Worm (Caenorhabditis elegans): ENCODE results near the gene gcy-5.
A peak's percentile ranks its signal among the peaks of the same experiment; 100 is the strongest.

The gcy-5 gene

DNA sequence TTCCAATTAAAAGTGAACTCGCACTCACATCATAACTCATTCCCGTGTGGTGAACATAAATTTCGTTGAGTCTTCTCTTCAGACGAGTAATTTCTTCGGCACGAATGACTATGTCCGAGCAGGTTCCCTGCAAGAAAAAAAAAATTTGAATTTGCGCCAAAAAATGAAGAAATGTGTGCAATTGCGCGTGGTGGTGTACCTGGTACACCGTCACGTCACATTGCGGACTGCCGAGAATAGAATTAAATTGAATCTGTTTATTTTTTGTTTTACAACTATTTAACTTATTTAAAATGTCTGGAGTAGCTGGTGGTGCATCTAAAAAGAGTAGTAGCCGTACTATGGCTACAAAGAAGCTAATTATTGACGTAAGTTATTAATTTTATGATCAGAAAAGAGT is 15.1 kb downstream of the gcy-5 start, which contains the start of gene mdt-22:
Gene mdt-22, plus strand, starts transcription at position 263 of the 400 bp plus-strand sequence.
- TF ChIP-seq ztf-29 (GFP tag; IDR thresholded peaks at IDR 0.05) (no peak), ref-1 (GFP tag; conservative IDR thresholded peaks at IDR 0.05) (no peak), ztf-23 (GFP tag; IDR thresholded peaks at IDR 0.05) (peak; percentile 58; the same call in 1 of the 2 replicates), flt-1 (GFP tag; IDR thresholded peaks at IDR 0.05) (peak; percentile 80; the same call in 1 of the 2 replicates), cog-1 (tag; optimal IDR thresholded peaks at IDR 0.05) (peak; percentile 46), T22C8.4 (GFP tag; IDR thresholded peaks at IDR 0.05) (no peak), klf-2 (GFP tag; conservative IDR thresholded peaks at IDR 0.05) (0 out of 2 replicates have a peak, but pooled peaks have one; percentile 67)

DNA sequence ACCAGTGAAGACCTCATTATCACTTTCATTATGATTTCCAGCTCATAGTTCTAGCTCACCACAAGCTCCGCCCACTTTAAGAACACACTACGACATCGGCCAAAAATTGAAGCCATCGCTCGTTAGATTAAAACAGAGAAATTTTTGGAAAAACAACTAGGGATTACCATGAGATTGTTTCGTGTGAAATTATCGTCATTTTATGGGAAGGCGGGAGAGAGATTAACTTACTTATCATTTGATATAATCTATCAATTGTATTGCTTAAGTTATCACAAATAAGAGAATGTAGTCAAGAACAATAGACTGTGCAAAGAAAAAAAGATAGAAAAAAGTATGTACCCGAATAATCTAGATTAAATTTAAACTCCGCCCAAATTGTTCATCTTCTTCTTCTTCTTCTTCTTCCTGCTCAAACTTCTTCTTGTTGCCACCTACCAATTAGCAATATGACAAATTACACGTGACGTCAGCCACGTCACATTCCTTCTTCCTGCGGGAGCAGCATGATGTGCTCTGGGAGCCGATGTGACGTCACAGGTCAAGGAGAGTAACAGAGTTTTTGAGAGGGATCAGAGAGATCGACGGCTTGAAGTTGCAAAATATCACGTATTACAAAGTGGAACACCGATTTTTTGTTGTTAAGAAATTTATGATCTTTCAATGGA is 15.8 kb downstream of the gcy-5 start, which contains the start of gene nep-26:
Gene nep-26, minus strand, starts transcription at position 51 of the 668 bp plus-strand sequence.
- TF ChIP-seq ref-1 (GFP tag; conservative IDR thresholded peaks at IDR 0.05) (no peak), tab-1 (GFP tag; IDR thresholded peaks at IDR 0.05) (no peak), med-1 (GFP tag; optimal IDR thresholded peaks at IDR 0.05; ENCODE audit: insufficient read depth) (no peak), T22C8.4 (GFP tag; IDR thresholded peaks at IDR 0.05) (no peak), klf-2 (GFP tag; conservative IDR thresholded peaks at IDR 0.05) (no peak), cog-1 (tag; optimal IDR thresholded peaks at IDR 0.05) (no peak), ztf-29 (GFP tag; IDR thresholded peaks at IDR 0.05) (no peak)

DNA sequence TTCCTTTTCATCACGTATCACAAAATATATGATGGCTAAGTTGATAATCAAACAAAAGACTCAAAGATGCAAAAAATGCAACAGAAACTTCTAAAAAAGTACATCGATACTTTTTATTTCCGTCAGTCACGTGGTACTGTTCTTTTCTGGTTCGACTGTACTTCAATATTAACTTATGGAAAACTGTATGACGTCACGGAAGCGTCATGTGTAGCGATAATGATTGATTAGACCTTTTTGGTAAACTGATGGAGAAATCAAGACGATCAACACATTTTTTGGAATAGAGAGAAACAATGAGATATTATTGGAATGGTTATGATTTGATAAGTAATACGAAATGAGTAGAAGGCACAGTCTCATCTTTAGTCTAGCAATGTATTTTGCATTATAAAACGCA is 21.8 kb downstream of the gcy-5 start:
- no peak for TF ChIP-seq tab-1 (GFP tag; IDR thresholded peaks at IDR 0.05)
- TF ChIP-seq ztf-29 (GFP tag; IDR thresholded peaks at IDR 0.05), result no peak
- no peak for TF ChIP-seq flt-1 (GFP tag; IDR thresholded peaks at IDR 0.05)
- no peak for TF ChIP-seq cog-1 (tag; optimal IDR thresholded peaks at IDR 0.05)
- TF ChIP-seq klf-2 (GFP tag; conservative IDR thresholded peaks at IDR 0.05), result no peak
- TF ChIP-seq ref-1 (GFP tag; conservative IDR thresholded peaks at IDR 0.05), result no peak
- TF ChIP-seq med-1 (GFP tag; optimal IDR thresholded peaks at IDR 0.05; ENCODE audit: insufficient read depth), result no peak
- TF ChIP-seq T22C8.4 (GFP tag; IDR thresholded peaks at IDR 0.05), result no peak

DNA sequence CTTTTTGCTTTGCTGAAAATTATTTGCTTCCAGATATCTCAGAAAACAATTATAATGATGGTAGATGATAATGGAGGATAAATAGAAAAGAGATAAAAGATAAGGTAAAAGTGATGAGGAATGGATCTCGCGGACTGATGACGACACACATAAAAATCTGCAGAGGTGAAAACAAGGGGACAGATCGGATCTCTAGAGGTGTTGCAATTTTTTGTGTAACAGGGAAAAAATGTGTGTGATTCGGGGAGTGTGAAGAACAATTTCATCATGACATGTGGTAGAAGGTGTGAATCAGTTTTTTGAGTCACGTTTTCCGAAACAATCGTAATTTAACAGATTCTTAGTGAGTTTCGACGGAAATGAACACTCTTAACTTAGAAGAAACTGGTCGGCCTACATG is 27.1 kb downstream of the gcy-5 start:
- no peak for TF ChIP-seq ref-1 (GFP tag; conservative IDR thresholded peaks at IDR 0.05)
- no peak for TF ChIP-seq klf-2 (GFP tag; conservative IDR thresholded peaks at IDR 0.05)
- TF ChIP-seq flt-1 (GFP tag; IDR thresholded peaks at IDR 0.05), result no peak
- no peak for TF ChIP-seq ztf-29 (GFP tag; IDR thresholded peaks at IDR 0.05)
- no peak for TF ChIP-seq med-1 (GFP tag; optimal IDR thresholded peaks at IDR 0.05; ENCODE audit: insufficient read depth)
- TF ChIP-seq ztf-23 (GFP tag; IDR thresholded peaks at IDR 0.05), result no peak
- TF ChIP-seq cog-1 (tag; optimal IDR thresholded peaks at IDR 0.05), result no peak
- no peak for TF ChIP-seq T22C8.4 (GFP tag; IDR thresholded peaks at IDR 0.05)
- TF ChIP-seq tab-1 (GFP tag; IDR thresholded peaks at IDR 0.05), result no peak

DNA sequence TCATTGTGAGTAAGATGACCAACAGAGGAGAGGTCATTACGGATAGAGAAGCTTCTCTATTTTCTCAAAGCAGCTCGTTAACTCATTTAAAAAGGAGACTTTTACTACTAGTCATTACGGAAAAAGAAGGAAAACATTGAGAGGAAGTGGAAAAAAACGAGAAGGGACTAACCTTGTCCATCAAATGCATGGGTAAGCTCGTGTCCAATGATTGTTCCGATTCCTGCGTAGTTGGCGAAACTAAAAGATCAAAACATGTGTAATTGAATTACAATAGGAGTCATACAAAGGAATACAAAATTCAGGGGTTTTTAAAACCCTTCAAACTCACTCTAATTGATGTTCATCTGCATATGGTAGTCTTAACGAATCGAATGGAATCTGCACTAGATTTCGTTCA is 31.0 kb downstream of the gcy-5 start:
- TF ChIP-seq tab-1 (GFP tag; IDR thresholded peaks at IDR 0.05), result no peak

DNA sequence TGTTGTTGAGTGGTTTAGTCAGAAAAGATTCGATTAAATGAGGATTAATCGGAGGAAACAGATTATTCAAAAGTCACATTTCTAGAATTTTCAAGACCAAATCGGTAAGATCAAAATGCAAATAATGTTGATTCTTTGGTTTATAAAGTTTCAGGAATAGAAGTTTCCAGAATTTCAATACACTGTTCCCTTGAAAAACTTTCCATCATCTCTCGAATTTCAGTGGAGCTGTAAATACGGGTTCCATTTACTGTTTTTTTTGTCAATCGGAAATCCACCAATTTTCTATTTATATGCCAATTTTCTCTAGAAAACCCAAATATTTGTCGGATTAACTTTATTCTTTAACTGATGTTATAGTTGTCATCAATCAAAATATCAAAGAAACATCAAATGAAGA is 32.9 kb downstream of the gcy-5 start:
- TF ChIP-seq klf-2 (GFP tag; conservative IDR thresholded peaks at IDR 0.05) (no peak), T22C8.4 (GFP tag; IDR thresholded peaks at IDR 0.05) (no peak), ztf-23 (GFP tag; IDR thresholded peaks at IDR 0.05) (no peak), ztf-29 (GFP tag; IDR thresholded peaks at IDR 0.05) (no peak), flt-1 (GFP tag; IDR thresholded peaks at IDR 0.05) (no peak), ref-1 (GFP tag; conservative IDR thresholded peaks at IDR 0.05) (no peak), tab-1 (GFP tag; IDR thresholded peaks at IDR 0.05) (no peak), cog-1 (tag; optimal IDR thresholded peaks at IDR 0.05) (no peak), med-1 (GFP tag; optimal IDR thresholded peaks at IDR 0.05; ENCODE audit: insufficient read depth) (no peak)

DNA sequence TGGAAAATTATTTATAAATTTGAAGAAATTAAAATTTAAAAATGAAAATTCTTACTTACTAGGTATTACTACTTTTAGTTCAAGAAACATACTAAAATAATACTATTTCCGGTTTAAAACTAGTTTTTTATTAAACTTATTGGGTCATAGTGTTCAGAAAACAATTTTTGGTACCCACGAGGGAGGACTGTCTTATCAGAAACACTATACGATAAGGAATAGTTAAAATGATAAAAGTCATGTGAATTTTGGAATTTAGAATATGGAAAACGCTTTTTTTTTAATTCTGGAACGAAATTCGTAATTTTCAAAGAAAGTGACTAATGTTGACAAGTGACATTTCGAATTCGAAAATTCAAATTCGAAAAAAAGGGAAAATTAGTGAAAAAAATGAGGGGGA is 34.3 kb downstream of the gcy-5 start:
- TF ChIP-seq ztf-29 (GFP tag; IDR thresholded peaks at IDR 0.05) (no peak), flt-1 (GFP tag; IDR thresholded peaks at IDR 0.05) (no peak), med-1 (GFP tag; optimal IDR thresholded peaks at IDR 0.05; ENCODE audit: insufficient read depth) (no peak), cog-1 (tag; optimal IDR thresholded peaks at IDR 0.05) (no peak), ztf-23 (GFP tag; IDR thresholded peaks at IDR 0.05) (no peak), klf-2 (GFP tag; conservative IDR thresholded peaks at IDR 0.05) (no peak), ref-1 (GFP tag; conservative IDR thresholded peaks at IDR 0.05) (no peak), tab-1 (GFP tag; IDR thresholded peaks at IDR 0.05) (no peak), T22C8.4 (GFP tag; IDR thresholded peaks at IDR 0.05) (no peak)

DNA sequence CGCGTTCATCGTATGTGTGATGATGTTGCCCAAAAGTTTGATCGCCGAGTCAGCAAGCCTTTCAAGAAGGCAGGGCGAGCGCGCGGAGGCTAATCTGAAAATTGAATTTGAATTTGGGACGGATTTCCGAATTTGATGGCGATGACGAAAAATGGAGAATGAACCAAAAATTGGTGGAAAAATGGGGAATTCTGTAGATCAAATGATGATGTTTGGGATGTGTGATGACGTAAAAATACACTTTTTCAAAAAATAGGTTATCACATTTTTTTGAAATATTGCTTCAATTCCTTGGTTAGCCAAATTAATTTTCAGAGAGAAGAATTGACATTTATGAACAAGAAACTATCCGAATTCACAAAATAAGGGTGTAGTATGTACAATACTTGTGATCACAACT is 36.5 kb downstream of the gcy-5 start, which contains the start of gene ZK971.1:
Gene ZK971.1, minus strand, starts transcription at position 101 of the 400 bp plus-strand sequence.
- TF ChIP-seq tab-1 (GFP tag; IDR thresholded peaks at IDR 0.05) (no peak), T22C8.4 (GFP tag; IDR thresholded peaks at IDR 0.05) (no peak), flt-1 (GFP tag; IDR thresholded peaks at IDR 0.05) (no peak), ztf-23 (GFP tag; IDR thresholded peaks at IDR 0.05) (no peak), ztf-29 (GFP tag; IDR thresholded peaks at IDR 0.05) (no peak), ref-1 (GFP tag; conservative IDR thresholded peaks at IDR 0.05) (no peak), cog-1 (tag; optimal IDR thresholded peaks at IDR 0.05) (no peak), med-1 (GFP tag; optimal IDR thresholded peaks at IDR 0.05; ENCODE audit: insufficient read depth) (no peak), klf-2 (GFP tag; conservative IDR thresholded peaks at IDR 0.05) (no peak)

DNA sequence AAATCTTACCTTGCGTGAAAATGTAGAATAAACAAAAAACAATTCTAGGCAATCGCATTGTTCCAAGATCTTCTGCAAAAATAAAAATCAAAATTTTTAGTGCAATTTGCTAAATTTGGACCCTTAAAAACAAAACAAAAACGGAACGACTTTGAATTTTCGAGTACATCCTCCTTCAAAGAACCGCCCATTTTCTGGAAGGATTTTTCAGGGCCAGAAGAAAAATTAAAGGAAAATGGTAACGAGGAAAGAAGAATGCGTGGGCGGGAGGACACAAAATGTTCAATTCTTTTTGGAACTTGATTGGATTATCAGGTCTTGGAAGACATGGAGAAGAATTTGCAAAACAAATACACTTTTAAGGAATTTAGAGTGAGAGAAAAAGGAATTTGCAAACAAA is 44.9 kb downstream of the gcy-5 start, which contains the start of gene F54B3.4:
Gene F54B3.4, minus strand, starts transcription at position 101 of the 400 bp plus-strand sequence.
- TF ChIP-seq ref-1 (GFP tag; conservative IDR thresholded peaks at IDR 0.05) (no peak), ztf-29 (GFP tag; IDR thresholded peaks at IDR 0.05) (no peak), tab-1 (GFP tag; IDR thresholded peaks at IDR 0.05) (no peak), flt-1 (GFP tag; IDR thresholded peaks at IDR 0.05) (no peak), cog-1 (tag; optimal IDR thresholded peaks at IDR 0.05) (no peak), ztf-23 (GFP tag; IDR thresholded peaks at IDR 0.05) (no peak), klf-2 (GFP tag; conservative IDR thresholded peaks at IDR 0.05) (no peak), med-1 (GFP tag; optimal IDR thresholded peaks at IDR 0.05; ENCODE audit: insufficient read depth) (no peak), T22C8.4 (GFP tag; IDR thresholded peaks at IDR 0.05) (no peak)

DNA sequence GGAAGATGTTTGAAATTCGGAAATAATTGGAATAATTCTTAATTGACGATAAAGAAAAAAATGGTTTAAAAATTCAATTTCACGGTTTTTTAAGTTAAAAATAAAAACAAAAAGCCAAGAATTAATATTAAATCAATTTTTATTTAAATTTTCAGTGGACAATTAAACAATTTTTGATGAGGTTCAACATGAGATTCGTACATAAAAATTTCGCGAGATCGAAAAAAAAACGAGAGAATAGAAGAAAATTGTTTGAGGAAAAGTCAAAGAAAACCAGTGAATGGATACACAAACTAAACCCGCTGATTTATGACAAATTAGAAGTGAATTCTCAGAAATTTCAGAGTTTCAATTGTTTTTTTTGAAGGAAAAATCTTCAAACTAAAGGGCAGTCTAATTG is 46.0 kb downstream of the gcy-5 start, which contains the start of gene F54B3.2:
Gene F54B3.2, minus strand, starts transcription at position 101 of the 400 bp plus-strand sequence.
- TF ChIP-seq tab-1 (GFP tag; IDR thresholded peaks at IDR 0.05) (no peak), flt-1 (GFP tag; IDR thresholded peaks at IDR 0.05) (no peak), T22C8.4 (GFP tag; IDR thresholded peaks at IDR 0.05) (no peak), ztf-29 (GFP tag; IDR thresholded peaks at IDR 0.05) (no peak), ztf-23 (GFP tag; IDR thresholded peaks at IDR 0.05) (no peak), ref-1 (GFP tag; conservative IDR thresholded peaks at IDR 0.05) (no peak), med-1 (GFP tag; optimal IDR thresholded peaks at IDR 0.05; ENCODE audit: insufficient read depth) (no peak), cog-1 (tag; optimal IDR thresholded peaks at IDR 0.05) (no peak), klf-2 (GFP tag; conservative IDR thresholded peaks at IDR 0.05) (no peak)
